Fruit fly (Drosophila melanogaster) whole organism, embryonic: ENCODE results near the gene Mics1.

Experiments used
- ATbp ChIP-seq: fragments of 200-800 bp; sonication (Bioruptor generic); optimal IDR thresholded peaks from 2 replicates; lab custom pipeline; 2017; ENCODE audit warnings: missing biosample characterization, mild to moderate bottlenecking, missing genetic modification characterization, missing genetic modification reagents
- Aef1 ChIP-seq: fragments of 200-800 bp; sonication (Bioruptor generic); IDR thresholded peaks from 3 replicates; pipeline ENCODE4 v1.3.6; 2022; ENCODE audit warnings: missing biosample characterization, missing genetic modification characterization
- Bgb ChIP-seq: fragments of 200-800 bp; sonication (Bioruptor generic); IDR thresholded peaks from 2 replicates; pipeline ENCODE4 v1.3.6; 2022; ENCODE audit warnings: missing biosample characterization, missing genetic modification characterization; ENCODE audit not compliant: partially characterized antibody
- CG11093 ChIP-seq: fragments of 200-800 bp; sonication (Bioruptor generic); IDR thresholded peaks from 3 replicates; pipeline ENCODE4 v1.3.6; 2022; ENCODE audit warnings: missing biosample characterization, missing genetic modification characterization
- CG11247 ChIP-seq: fragments of 200-800 bp; sonication (Bioruptor generic); IDR thresholded peaks from 2 replicates; pipeline ENCODE4 v1.3.6; 2022; ENCODE audit warnings: missing biosample characterization, missing genetic modification characterization
- CG12155 ChIP-seq: fragments of 200-800 bp; sonication (Bioruptor generic); optimal IDR thresholded peaks from 3 replicates; lab custom pipeline; 2016; ENCODE audit warnings: missing biosample characterization, missing genetic modification characterization
- CG13894 ChIP-seq: fragments of 200-800 bp; sonication (Bioruptor generic); optimal IDR thresholded peaks from 3 replicates; lab custom pipeline; 2018; ENCODE audit warnings: missing biosample characterization, mild to moderate bottlenecking, missing genetic modification characterization, moderate library complexity
- CG14860 ChIP-seq: fragments of 200-800 bp; sonication (Bioruptor generic); IDR thresholded peaks from 3 replicates; pipeline ENCODE4 v1.3.6; 2022; ENCODE audit warnings: missing biosample characterization, missing genetic modification characterization; ENCODE audit not compliant: partially characterized antibody
- CG1602 ChIP-seq: fragments of 200-800 bp; sonication (Bioruptor generic); optimal IDR thresholded peaks from 3 replicates; lab custom pipeline; 2016; ENCODE audit warnings: missing biosample characterization, missing genetic modification characterization
- CG16813 ChIP-seq: fragments of 200-800 bp; sonication (Bioruptor generic); IDR thresholded peaks from 3 replicates; pipeline ENCODE4 v1.3.6; 2022; ENCODE audit warnings: missing biosample characterization, missing genetic modification characterization; ENCODE audit not compliant: partially characterized antibody
- CG2120 ChIP-seq: fragments of 200-800 bp; sonication (Bioruptor generic); optimal IDR thresholded peaks from 3 replicates; lab custom pipeline; 2016; ENCODE audit warnings: missing biosample characterization, missing genetic modification characterization
- CG31388 ChIP-seq: fragments of 200-800 bp; sonication (Bioruptor generic); optimal IDR thresholded peaks from 2 replicates; lab custom pipeline; 2016; ENCODE audit warnings: missing biosample characterization, missing genetic modification characterization
- CG31441 ChIP-seq: fragments of 200-800 bp; sonication (Bioruptor generic); IDR thresholded peaks from 2 replicates; pipeline ENCODE4 v1.3.6; 2022; ENCODE audit warnings: missing biosample characterization, missing genetic modification characterization
- CG7963 ChIP-seq: fragments of 200-800 bp; sonication (Bioruptor generic); IDR thresholded peaks from 3 replicates; pipeline ENCODE4 v1.3.6; 2022; ENCODE audit warnings: missing biosample characterization, missing genetic modification characterization; ENCODE audit not compliant: partially characterized antibody
- CG9215 ChIP-seq: fragments of 200-800 bp; sonication (Bioruptor generic); IDR thresholded peaks from 2 replicates; pipeline ENCODE4 v1.3.6; 2022; ENCODE audit warnings: missing biosample characterization, missing genetic modification characterization
- Dip3 ChIP-seq: fragments of 200-800 bp; sonication (Bioruptor generic); optimal IDR thresholded peaks from 3 replicates; lab custom pipeline; 2016; ENCODE audit warnings: missing biosample characterization, missing genetic modification characterization
- Fer2 ChIP-seq: fragments of 200-800 bp; sonication (Bioruptor generic); optimal IDR thresholded peaks from 2 replicates; lab custom pipeline; 2018; ENCODE audit warnings: missing biosample characterization, mild to moderate bottlenecking, missing genetic modification characterization, moderate library complexity
- H2.0 ChIP-seq: fragments of 200-800 bp; sonication (Bioruptor generic); IDR thresholded peaks from 2 replicates; pipeline ENCODE4 v1.3.6; 2022; ENCODE audit warnings: missing biosample characterization, missing genetic modification characterization
- Hr39 ChIP-seq: fragments of >200 bp; optimal IDR thresholded peaks from 2 replicates; lab custom pipeline; 2017
- Hr51 ChIP-seq, 2 experiments: fragments of 200-800 bp; sonication (Bioruptor generic); optimal IDR thresholded peaks; 2 replicates in 1 of 2; 3 replicates in 1 of 2; lab custom pipeline; 2016 to 2018; ENCODE audit warnings: missing biosample characterization in 2 of 2, missing genetic modification characterization in 2 of 2, mild to moderate bottlenecking in 1 of 2, moderate library complexity in 1 of 2
- NC2α ChIP-seq: fragments of 200-800 bp; sonication (Bioruptor generic); optimal IDR thresholded peaks from 2 replicates; lab custom pipeline; 2016; ENCODE audit warnings: missing biosample characterization, missing genetic modification characterization
- Opbp ChIP-seq: fragments of 200-800 bp; sonication (Bioruptor generic); IDR thresholded peaks from 3 replicates; pipeline ENCODE4 v1.3.6; 2022; ENCODE audit warnings: missing biosample characterization, missing genetic modification characterization; ENCODE audit not compliant: partially characterized antibody
- Six4 ChIP-seq: fragments of 200-800 bp; sonication (Bioruptor generic); optimal IDR thresholded peaks from 2 replicates; lab custom pipeline; 2016; ENCODE audit warnings: missing biosample characterization, missing genetic modification characterization
- Ssrp ChIP-seq: fragments of 200-800 bp; sonication (Bioruptor generic); optimal IDR thresholded peaks from 2 replicates; lab custom pipeline; 2018; ENCODE audit warnings: missing biosample characterization, mild to moderate bottlenecking, missing genetic modification characterization, moderate library complexity
- Trl ChIP-seq, 3 experiments: fragments of >200 bp in 2 of 3; fragments of 200-800 bp in 1 of 3; sonication (Bioruptor generic) in 1 of 3; optimal IDR thresholded peaks; 2 replicates in 1 of 3; 3 replicates in 2 of 3; lab custom pipeline; 2016 to 2017; ENCODE audit warnings: missing biosample characterization in 1 of 3, missing genetic modification characterization in 1 of 3
- al ChIP-seq: fragments of 200-800 bp; sonication (Bioruptor generic); IDR thresholded peaks from 2 replicates; pipeline ENCODE4 v1.3.6; 2022; ENCODE audit warnings: missing biosample characterization, missing genetic modification characterization
- ase ChIP-seq: fragments of 200-800 bp; sonication (Bioruptor generic); IDR thresholded peaks from 3 replicates; pipeline ENCODE4 v1.3.6; 2022; ENCODE audit warnings: missing biosample characterization, missing genetic modification characterization
- bsh ChIP-seq, 2 experiments: fragments of 200-800 bp; sonication (Bioruptor generic); optimal IDR thresholded peaks; 2 replicates each; lab custom pipeline; 2017 to 2018; ENCODE audit warnings: mild to moderate bottlenecking in 2 of 2, missing biosample characterization in 2 of 2, missing genetic modification characterization in 2 of 2, moderate library complexity in 1 of 2
- cad ChIP-seq: fragments of >200 bp; optimal IDR thresholded peaks from 2 replicates; lab custom pipeline; 2017; ENCODE audit warnings: missing biosample characterization, missing genetic modification characterization
- crc ChIP-seq: fragments of 200-800 bp; sonication (Bioruptor generic); optimal IDR thresholded peaks from 2 replicates; lab custom pipeline; 2016; ENCODE audit warnings: missing biosample characterization, missing genetic modification characterization
- disco-r ChIP-seq: fragments of 200-800 bp; sonication (Bioruptor generic); optimal IDR thresholded peaks from 2 replicates; lab custom pipeline; 2016; ENCODE audit warnings: missing biosample characterization, missing genetic modification characterization
- dysf ChIP-seq: fragments of 200-800 bp; sonication (Bioruptor generic); IDR thresholded peaks from 3 replicates; pipeline ENCODE4 v1.3.6; 2022; ENCODE audit warnings: missing biosample characterization, missing genetic modification characterization
- hbn ChIP-seq: fragments of 200-800 bp; sonication (Bioruptor generic); IDR thresholded peaks from 2 replicates; pipeline ENCODE4 v1.3.6; 2022; ENCODE audit warnings: missing biosample characterization, missing genetic modification characterization; ENCODE audit not compliant: partially characterized antibody
- hth ChIP-seq: fragments of >200 bp; optimal IDR thresholded peaks from 2 replicates; lab custom pipeline; 2017; ENCODE audit warnings: inconsistent platforms
- ind ChIP-seq: fragments of 200-800 bp; sonication (Bioruptor generic); optimal IDR thresholded peaks from 3 replicates; lab custom pipeline; 2016; ENCODE audit warnings: missing biosample characterization, missing genetic modification characterization
- jigr1 ChIP-seq: fragments of 200-800 bp; sonication (Bioruptor generic); IDR thresholded peaks from 3 replicates; pipeline ENCODE4 v1.3.6; 2022; ENCODE audit warnings: missing biosample characterization, missing genetic modification characterization
- lab ChIP-seq: fragments of 200-800 bp; sonication (Bioruptor generic); optimal IDR thresholded peaks from 3 replicates; lab custom pipeline; 2017; ENCODE audit warnings: missing biosample characterization, missing genetic modification characterization, mild to moderate bottlenecking, moderate library complexity, missing genetic modification reagents
- lilli ChIP-seq: fragments of 200-800 bp; sonication (Bioruptor generic); optimal IDR thresholded peaks from 3 replicates; lab custom pipeline; 2016; ENCODE audit warnings: missing biosample characterization, missing genetic modification characterization
- lola ChIP-seq, 3 experiments: fragments of >200 bp in 2 of 3; fragments of 200-800 bp in 1 of 3; sonication (Bioruptor generic) in 1 of 3; optimal IDR thresholded peaks; 2 replicates each; lab custom pipeline; 2017 to 2019; ENCODE audit warnings: missing biosample characterization in 3 of 3, missing genetic modification characterization in 3 of 3, mild to moderate bottlenecking in 1 of 3, moderate library complexity in 1 of 3
- p53 ChIP-seq: fragments of 200-800 bp; sonication (Bioruptor generic); optimal IDR thresholded peaks from 2 replicates; lab custom pipeline; 2016; ENCODE audit warnings: missing biosample characterization, missing genetic modification characterization
- sc ChIP-seq, 3 experiments: fragments of >200 bp in 2 of 3; fragments of 200-800 bp in 1 of 3; sonication (Bioruptor generic) in 1 of 3; optimal IDR thresholded peaks; 2 replicates in 2 of 3; 3 replicates in 1 of 3; lab custom pipeline; 2017; ENCODE audit warnings: mild to moderate bottlenecking in 1 of 3, missing biosample characterization in 1 of 3, missing genetic modification characterization in 1 of 3, missing genetic modification reagents in 1 of 3
- schlank ChIP-seq: fragments of 200-800 bp; sonication (Bioruptor generic); optimal IDR thresholded peaks from 2 replicates; lab custom pipeline; 2018; ENCODE audit warnings: missing biosample characterization, mild to moderate bottlenecking, missing genetic modification characterization
- sens ChIP-seq: fragments of 200-800 bp; sonication (Bioruptor generic); peaks from one replicate; lab custom pipeline; 2016; ENCODE audit warnings: missing biosample characterization, missing genetic modification characterization
- sqz ChIP-seq: fragments of 200-800 bp; sonication (Bioruptor generic); optimal IDR thresholded peaks from 3 replicates; lab custom pipeline; 2018; ENCODE audit warnings: missing biosample characterization, mild to moderate bottlenecking, missing genetic modification characterization
- tap ChIP-seq: fragments of 200-800 bp; optimal IDR thresholded peaks from 3 replicates; lab custom pipeline; 2019; ENCODE audit warnings: missing biosample characterization, mild to moderate bottlenecking, missing genetic modification characterization, moderate library complexity
- vnd ChIP-seq: fragments of 200-800 bp; sonication (Bioruptor generic); IDR thresholded peaks from 3 replicates; pipeline ENCODE4 v1.3.6; 2022; ENCODE audit warnings: missing biosample characterization, missing genetic modification characterization; ENCODE audit not compliant: partially characterized antibody
- wdn ChIP-seq: fragments of 200-800 bp; sonication (Bioruptor generic); IDR thresholded peaks from 2 replicates; pipeline ENCODE4 v1.3.6; 2022; ENCODE audit warnings: missing biosample characterization, missing genetic modification characterization

Gene Mics1

DNA sequence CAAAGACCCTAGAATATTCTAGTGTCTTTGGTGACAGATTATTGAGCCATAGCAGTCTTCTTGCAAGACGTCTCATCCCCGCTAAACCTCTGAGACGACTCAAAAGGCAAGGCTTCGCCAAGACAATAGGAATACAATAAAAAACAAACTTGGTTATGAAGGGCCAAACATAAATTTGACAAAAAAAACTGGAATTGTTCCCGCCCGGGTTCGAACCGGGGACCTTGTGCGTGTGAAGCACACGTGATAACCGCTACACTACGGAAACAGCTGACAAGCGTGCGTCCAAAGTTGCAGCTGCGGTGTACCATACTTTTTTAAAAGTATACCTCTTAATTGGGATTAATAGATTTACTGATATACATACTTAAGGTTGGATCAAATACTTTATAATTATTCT is 26.5 kb downstream of the Mics1 start (continued):
- 0 out of 3 replicates have a peak, but pooled peaks have one; percentile 26 for TF ChIP-seq vnd (GFP tag; lab: Robert Waterston, UW)
- peak; percentile 17 for TF ChIP-seq cad (GFP tag; lab: Kevin White, UChicago)
- TF ChIP-seq Dip3 (GFP tag; lab: Kevin White, UChicago): no peak
- no peak for TF ChIP-seq lilli
- TF ChIP-seq Opbp (GFP tag; lab: Robert Waterston, UW): peak; percentile 73; the same call in 2 of the 3 replicates
- TF ChIP-seq lab: no peak
- TF ChIP-seq ind (GFP tag; lab: Kevin White, UChicago): no peak
- no peak for TF ChIP-seq CG11247 (GFP tag; lab: Robert Waterston, UW)
- TF ChIP-seq sqz (GFP tag; lab: Kevin White, UChicago): peak; percentile 8
- peak; percentile 45; the same call in 1 of the 3 replicates for TF ChIP-seq CG14860 (GFP tag; lab: Robert Waterston, UW)
- no peak for TF ChIP-seq hbn (GFP tag; lab: Robert Waterston, UW)
- TF ChIP-seq CG11093 (GFP tag; lab: Robert Waterston, UW): no peak
- no peak for TF ChIP-seq Hr39 (lab: Kevin White, UChicago)
- peak; percentile 27 for TF ChIP-seq sens
- peak; percentile 72 for TF ChIP-seq CG16813 (GFP tag; lab: Robert Waterston, UW)
- 0 out of 3 replicates have a peak, but pooled peaks have one; percentile 48 for TF ChIP-seq CG7963 (GFP tag; lab: Robert Waterston, UW)
- no peak for TF ChIP-seq disco-r (GFP tag; lab: Kevin White, UChicago)
- peak; percentile 55; the same call in 1 of the 2 replicates for TF ChIP-seq Bgb

DNA sequence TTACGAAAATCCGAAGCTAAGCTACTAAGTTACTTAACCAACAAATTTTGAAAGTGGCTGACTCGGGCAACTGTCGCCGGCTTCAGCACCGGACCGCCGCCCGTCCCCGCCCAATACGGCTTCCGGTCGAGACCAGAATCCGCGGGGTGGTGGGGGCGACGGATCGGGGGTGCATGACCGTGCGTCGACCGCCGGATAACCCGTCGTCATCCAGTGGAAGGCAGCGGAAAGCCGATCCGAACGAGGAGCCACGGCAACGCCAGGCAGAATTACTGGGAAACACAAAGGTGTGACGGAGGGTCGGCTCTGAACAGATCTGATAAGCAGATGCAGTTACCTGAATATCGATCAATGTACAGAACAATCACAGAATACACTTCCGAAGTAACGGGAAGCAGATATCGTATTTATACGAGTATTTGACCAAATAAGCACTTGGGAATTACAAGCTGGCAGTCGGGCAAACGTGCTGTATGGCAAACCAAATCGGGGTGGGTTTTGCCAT is 27.5 kb downstream of the Mics1 start:
- TF ChIP-seq Fer2 (tag; lab: Kevin White, UChicago) (peak; percentile 24), Six4 (GFP tag; lab: Kevin White, UChicago) (no peak), NC2α (GFP tag; lab: Kevin White, UChicago) (peak; percentile 41), lola (GFP tag; optimal IDR thresholded peaks at IDR 0.05; lab: Kevin White, UChicago) (peak in 1 of 3 experiments; percentile 59), al (GFP tag; lab: Robert Waterston, UW) (peak; percentile 44; the same call in 1 of the 2 replicates), crc (GFP tag; lab: Kevin White, UChicago) (peak; percentile 1), tap (tag; lab: Kevin White, UChicago) (peak; percentile 65), CG2120 (GFP tag; lab: Kevin White, UChicago) (peak; percentile 11), wdn (GFP tag; lab: Robert Waterston, UW) (peak; percentile 53; the same call in 1 of the 2 replicates), bsh (GFP tag; optimal IDR thresholded peaks at IDR 0.05; lab: Kevin White, UChicago) (peak; percentile 52 to 61), CG9215 (GFP tag; lab: Robert Waterston, UW) (no peak; the same call in 1 of the 2 replicates), CG1602 (no peak), Aef1 (0 out of 3 replicates have a peak, but pooled peaks have one; percentile 10), jigr1 (GFP tag; lab: Robert Waterston, UW) (no peak), Ssrp (tag; lab: Kevin White, UChicago) (no peak), H2.0 (GFP tag; lab: Robert Waterston, UW) (peak; percentile 19; the same call in 1 of the 2 replicates), dysf (GFP tag; lab: Robert Waterston, UW) (peak; percentile 54; the same call in 2 of the 3 replicates), CG13894 (peak; percentile 97), p53 (GFP tag; lab: Kevin White, UChicago) (peak; percentile 1), CG11093 (GFP tag; lab: Robert Waterston, UW) (peak; percentile 36; the same call in 1 of the 3 replicates), CG12155 (GFP tag; lab: Kevin White, UChicago) (no peak), sc (optimal IDR thresholded peaks at IDR 0.05; lab: Kevin White, UChicago) (no peak), sc (GFP tag; optimal IDR thresholded peaks at IDR 0.05; lab: Kevin White, UChicago) (peak; percentile 25), schlank (tag; lab: Kevin White, UChicago) (peak; percentile 70), hth (lab: Kevin White, UChicago) (no peak), CG31388 (no peak), Hr51 (GFP tag; optimal IDR thresholded peaks at IDR 0.05; lab: Kevin White, UChicago) (peak; percentile 36 to 55), ATbp (GFP tag; lab: Kevin White, UChicago) (peak; percentile 64), Trl (optimal IDR thresholded peaks at IDR 0.05; lab: Kevin White, UChicago) (no peak), Trl (GFP tag; optimal IDR thresholded peaks at IDR 0.05; lab: Kevin White, UChicago) (peak; percentile 55), vnd (GFP tag; lab: Robert Waterston, UW) (peak; percentile 96), CG31441 (GFP tag; lab: Robert Waterston, UW) (peak; percentile 38; the same call in 1 of the 2 replicates), ase (peak; percentile 49; the same call in 2 of the 3 replicates)
